Fruit fly (Drosophila melanogaster) whole organism, embryonic: Measurements from ENCODE around the gene CG32793.
A peak's percentile ranks its signal among the peaks of the same experiment; 100 is the strongest.

Source experiments
- Bgb ChIP-seq: fragments of 200-800 bp; sonication (Bioruptor generic); IDR thresholded peaks from 2 replicates; pipeline ENCODE4 v1.3.6; 2022; ENCODE audit warnings: missing biosample characterization, missing genetic modification characterization; ENCODE audit not compliant: partially characterized antibody
- CG10959 ChIP-seq: fragments of 200-800 bp; sonication (Bioruptor generic); IDR thresholded peaks from 2 replicates; pipeline ENCODE4 v1.3.6; 2022; ENCODE audit warnings: missing biosample characterization, missing genetic modification characterization
- CG12391 ChIP-seq: fragments of 200-800 bp; sonication (Bioruptor generic); optimal IDR thresholded peaks from 3 replicates; lab custom pipeline; 2018; ENCODE audit warnings: missing biosample characterization, mild to moderate bottlenecking, missing genetic modification characterization, moderate library complexity
- CG13894 ChIP-seq: fragments of 200-800 bp; sonication (Bioruptor generic); optimal IDR thresholded peaks from 3 replicates; lab custom pipeline; 2018; ENCODE audit warnings: missing biosample characterization, mild to moderate bottlenecking, missing genetic modification characterization, moderate library complexity
- CG15011 ChIP-seq: fragments of 200-800 bp; sonication (Bioruptor generic); optimal IDR thresholded peaks from 3 replicates; lab custom pipeline; 2018; ENCODE audit warnings: missing biosample characterization, mild to moderate bottlenecking, missing genetic modification characterization
- CG15269 ChIP-seq: fragments of 200-800 bp; sonication (Bioruptor generic); optimal IDR thresholded peaks from 2 replicates; lab custom pipeline; 2018; ENCODE audit warnings: missing biosample characterization, mild to moderate bottlenecking, missing genetic modification characterization, moderate library complexity
- CG1603 ChIP-seq: fragments of 200-800 bp; sonication (Bioruptor generic); optimal IDR thresholded peaks from 2 replicates; lab custom pipeline; 2019; ENCODE audit warnings: missing biosample characterization, mild to moderate bottlenecking, missing genetic modification characterization, moderate library complexity
- CG31441 ChIP-seq: fragments of 200-800 bp; sonication (Bioruptor generic); IDR thresholded peaks from 2 replicates; pipeline ENCODE4 v1.3.6; 2022; ENCODE audit warnings: missing biosample characterization, missing genetic modification characterization
- CG3281 ChIP-seq: fragments of 200-800 bp; sonication (Bioruptor generic); optimal IDR thresholded peaks from 3 replicates; lab custom pipeline; 2017; ENCODE audit warnings: missing biosample characterization, mild to moderate bottlenecking, missing genetic modification characterization
- CG4328 ChIP-seq: fragments of 200-800 bp; sonication (Bioruptor generic); optimal IDR thresholded peaks from 3 replicates; lab custom pipeline; 2017; ENCODE audit warnings: missing biosample characterization, missing genetic modification reagents, missing genetic modification characterization
- CG6654 ChIP-seq: fragments of 200-800 bp; sonication (Bioruptor generic); optimal IDR thresholded peaks from 2 replicates; lab custom pipeline; 2017; ENCODE audit warnings: missing biosample characterization, mild to moderate bottlenecking, missing genetic modification characterization
- CG8290 ChIP-seq, 3 experiments: fragments of 200-800 bp; sonication (Bioruptor generic); optimal IDR thresholded peaks; 2 replicates each; lab custom pipeline; 2016 to 2019; ENCODE audit warnings: missing biosample characterization in 3 of 3, missing genetic modification characterization in 3 of 3, mild to moderate bottlenecking in 2 of 3, moderate library complexity in 1 of 3
- D ChIP-seq, 2 experiments: fragments of 200-800 bp in 1 of 2; fragments of >200 bp in 1 of 2; sonication (Bioruptor generic) in 1 of 2; optimal IDR thresholded peaks; 2 replicates in 1 of 2; 3 replicates in 1 of 2; lab custom pipeline; 2017; ENCODE audit warnings: mild to moderate bottlenecking in 1 of 2, missing biosample characterization in 1 of 2, missing genetic modification characterization in 1 of 2, missing genetic modification reagents in 1 of 2
- Deaf1 ChIP-seq: fragments of 200-800 bp; optimal IDR thresholded peaks from 3 replicates; lab custom pipeline; 2019; ENCODE audit warnings: missing biosample characterization, mild to moderate bottlenecking, missing genetic modification characterization, moderate library complexity
- Drgx ChIP-seq: fragments of 200-800 bp; sonication (Bioruptor generic); IDR thresholded peaks from 2 replicates; pipeline ENCODE4 v1.3.6; 2022; ENCODE audit warnings: missing biosample characterization, missing genetic modification characterization
- E2f1 ChIP-seq: fragments of 200-800 bp; sonication (Bioruptor generic); IDR thresholded peaks from 2 replicates; pipeline ENCODE4 v1.3.6; 2022; ENCODE audit warnings: missing biosample characterization, missing genetic modification characterization
- Ets65A ChIP-seq: fragments of 200-800 bp; sonication (Bioruptor generic); peaks from one replicate; lab custom pipeline; 2016; ENCODE audit warnings: missing biosample characterization, missing genetic modification characterization
- Fer3 ChIP-seq: fragments of 200-800 bp; sonication (Bioruptor generic); optimal IDR thresholded peaks from 2 replicates; lab custom pipeline; 2018; ENCODE audit warnings: missing biosample characterization, mild to moderate bottlenecking, missing genetic modification characterization, moderate library complexity
- H2.0 ChIP-seq: fragments of 200-800 bp; sonication (Bioruptor generic); IDR thresholded peaks from 2 replicates; pipeline ENCODE4 v1.3.6; 2022; ENCODE audit warnings: missing biosample characterization, missing genetic modification characterization
- Lpt ChIP-seq: fragments of >200 bp; optimal IDR thresholded peaks from 2 replicates; lab custom pipeline; 2018; ENCODE audit warnings: missing biosample characterization, missing genetic modification characterization
- Mad ChIP-seq: fragments of 200-800 bp; sonication (Bioruptor generic); optimal IDR thresholded peaks from 2 replicates; lab custom pipeline; 2016; ENCODE audit warnings: missing biosample characterization, missing genetic modification characterization
- NC2α ChIP-seq: fragments of 200-800 bp; sonication (Bioruptor generic); optimal IDR thresholded peaks from 2 replicates; lab custom pipeline; 2016; ENCODE audit warnings: missing biosample characterization, missing genetic modification characterization
- Nf-YA ChIP-seq: fragments of 200-800 bp; sonication (Bioruptor generic); IDR thresholded peaks from 2 replicates; pipeline ENCODE4 v1.3.6; 2022; ENCODE audit warnings: missing biosample characterization, missing genetic modification characterization
- Rfx ChIP-seq: fragments of 200-800 bp; sonication (Bioruptor generic); IDR thresholded peaks from 2 replicates; pipeline ENCODE4 v1.3.6; 2022; ENCODE audit warnings: missing biosample characterization, missing genetic modification characterization
- ara ChIP-seq: fragments of 200-800 bp; sonication (Bioruptor generic); IDR thresholded peaks from 2 replicates; pipeline ENCODE4 v1.3.6; 2022; ENCODE audit warnings: missing biosample characterization, missing genetic modification characterization
- bab2 ChIP-seq: fragments of 200-800 bp; sonication (Bioruptor generic); optimal IDR thresholded peaks from 2 replicates; lab custom pipeline; 2016; ENCODE audit warnings: missing biosample characterization, missing genetic modification characterization
- bsh ChIP-seq, 2 experiments: fragments of 200-800 bp; sonication (Bioruptor generic); optimal IDR thresholded peaks; 2 replicates each; lab custom pipeline; 2017 to 2018; ENCODE audit warnings: mild to moderate bottlenecking in 2 of 2, missing biosample characterization in 2 of 2, missing genetic modification characterization in 2 of 2, moderate library complexity in 1 of 2
- btn ChIP-seq: fragments of 200-800 bp; sonication (Bioruptor generic); optimal IDR thresholded peaks from 2 replicates; lab custom pipeline; 2016; ENCODE audit warnings: missing biosample characterization, missing genetic modification characterization
- dati ChIP-seq: fragments of 200-800 bp; sonication (Bioruptor generic); IDR thresholded peaks from 2 replicates; pipeline ENCODE4 v1.3.6; 2022; ENCODE audit warnings: missing biosample characterization, missing genetic modification characterization
- dm ChIP-seq: fragments of 200-800 bp; sonication (Bioruptor generic); optimal IDR thresholded peaks from 3 replicates; lab custom pipeline; 2016; ENCODE audit warnings: missing biosample characterization, missing genetic modification characterization
- esg ChIP-seq: fragments of 200-800 bp; sonication (Bioruptor generic); conservative IDR thresholded peaks from 2 replicates; pipeline ENCODE4 v1.3.6; 2022; ENCODE audit warnings: missing biosample characterization, missing genetic modification characterization
- eyg ChIP-seq: fragments of 200-800 bp; sonication (Bioruptor generic); optimal IDR thresholded peaks from 3 replicates; lab custom pipeline; 2016; ENCODE audit warnings: missing biosample characterization, missing genetic modification characterization
- fd96Cb ChIP-seq: fragments of 200-800 bp; sonication (Bioruptor generic); optimal IDR thresholded peaks from 2 replicates; lab custom pipeline; 2018; ENCODE audit warnings: missing biosample characterization, mild to moderate bottlenecking, missing genetic modification characterization, moderate library complexity
- gem ChIP-seq: fragments of 200-800 bp; sonication (Bioruptor generic); optimal IDR thresholded peaks from 2 replicates; lab custom pipeline; 2019; ENCODE audit warnings: missing biosample characterization, mild to moderate bottlenecking, missing genetic modification characterization, moderate library complexity
- her ChIP-seq: fragments of 200-800 bp; sonication (Bioruptor generic); optimal IDR thresholded peaks from 2 replicates; lab custom pipeline; 2016; ENCODE audit warnings: missing biosample characterization, missing genetic modification characterization
- ind ChIP-seq: fragments of 200-800 bp; sonication (Bioruptor generic); optimal IDR thresholded peaks from 3 replicates; lab custom pipeline; 2016; ENCODE audit warnings: missing biosample characterization, missing genetic modification characterization
- jing ChIP-seq: fragments of 200-800 bp; sonication (Bioruptor generic); optimal IDR thresholded peaks from 2 replicates; lab custom pipeline; 2018; ENCODE audit warnings: missing biosample characterization, mild to moderate bottlenecking, missing genetic modification characterization
- lmd ChIP-seq: fragments of 200-800 bp; sonication (Bioruptor generic); IDR thresholded peaks from 2 replicates; pipeline ENCODE4 v1.3.6; 2022; ENCODE audit warnings: missing biosample characterization, missing genetic modification characterization
- nerfin-2 ChIP-seq: fragments of 200-800 bp; sonication (Bioruptor generic); IDR thresholded peaks from 2 replicates; pipeline ENCODE4 v1.3.6; 2022; ENCODE audit warnings: missing biosample characterization, missing genetic modification characterization; ENCODE audit not compliant: partially characterized antibody
- pho ChIP-seq: fragments of 200-800 bp; sonication (Bioruptor generic); optimal IDR thresholded peaks from 2 replicates; lab custom pipeline; 2016; ENCODE audit warnings: missing biosample characterization, missing genetic modification characterization
- row ChIP-seq: fragments of 200-800 bp; sonication (Bioruptor generic); IDR thresholded peaks from 3 replicates; pipeline ENCODE4 v1.3.6; 2022; ENCODE audit warnings: missing biosample characterization, missing genetic modification characterization
- scrt ChIP-seq: fragments of 200-800 bp; sonication (Bioruptor generic); optimal IDR thresholded peaks from 2 replicates; lab custom pipeline; 2018; ENCODE audit warnings: missing biosample characterization, mild to moderate bottlenecking, missing genetic modification characterization, moderate library complexity
- tap ChIP-seq: fragments of 200-800 bp; optimal IDR thresholded peaks from 3 replicates; lab custom pipeline; 2019; ENCODE audit warnings: missing biosample characterization, mild to moderate bottlenecking, missing genetic modification characterization, moderate library complexity
- tin ChIP-seq: fragments of 200-800 bp; sonication (Bioruptor generic); optimal IDR thresholded peaks from 3 replicates; lab custom pipeline; 2016; ENCODE audit warnings: missing biosample characterization, missing genetic modification characterization
- unc-4 ChIP-seq: fragments of 200-800 bp; sonication (Bioruptor generic); IDR thresholded peaks from 2 replicates; pipeline ENCODE4 v1.3.6; 2022; ENCODE audit warnings: missing biosample characterization, missing genetic modification characterization; ENCODE audit not compliant: partially characterized antibody
- unpg ChIP-seq: fragments of 200-800 bp; sonication (Bioruptor generic); optimal IDR thresholded peaks from 3 replicates; lab custom pipeline; 2018; ENCODE audit warnings: missing biosample characterization, mild to moderate bottlenecking, missing genetic modification characterization, moderate library complexity
- vfl ChIP-seq: fragments of 200-800 bp; sonication (Bioruptor generic); optimal IDR thresholded peaks from 2 replicates; lab custom pipeline; 2016; ENCODE audit warnings: missing biosample characterization, missing genetic modification characterization
- vvl ChIP-seq: fragments of 200-800 bp; sonication (Bioruptor generic); IDR thresholded peaks from 2 replicates; pipeline ENCODE4 v1.3.6; 2022; ENCODE audit warnings: missing biosample characterization, missing genetic modification characterization
- wdn ChIP-seq: fragments of 200-800 bp; sonication (Bioruptor generic); IDR thresholded peaks from 2 replicates; pipeline ENCODE4 v1.3.6; 2022; ENCODE audit warnings: missing biosample characterization, missing genetic modification characterization

CG32793 gene

dm6 chrX:2907105-2907694 is 22.4 kb upstream of the CG32793 start (continued):
- TF ChIP-seq vfl (GFP tag; lab: Kevin White, UChicago) (no peak), ara (GFP tag; lab: Robert Waterston, UW) (no peak), ind (GFP tag; lab: Kevin White, UChicago) (no peak), scrt (GFP tag; lab: Kevin White, UChicago) (no peak), esg (GFP tag; lab: Robert Waterston, UW) (0 out of 2 replicates have a peak, but pooled peaks have one; percentile 23), her (no peak), vvl (peak; percentile 18; the same call in 1 of the 2 replicates), CG8290 (GFP tag; optimal IDR thresholded peaks at IDR 0.05; lab: Kevin White, UChicago) (no peak), CG8290 (tag; optimal IDR thresholded peaks at IDR 0.05; lab: Kevin White, UChicago) (peak in 1 of 2 experiments; percentile 47), CG13894 (tag; lab: Kevin White, UChicago) (no peak), Ets65A (GFP tag; lab: Kevin White, UChicago) (peak; percentile 81), CG6654 (GFP tag; lab: Kevin White, UChicago) (no peak), nerfin-2 (GFP tag; lab: Robert Waterston, UW) (no peak), CG15011 (GFP tag; lab: Kevin White, UChicago) (no peak), dati (GFP tag; lab: Robert Waterston, UW) (no peak), eyg (no peak), Lpt (GFP tag; lab: Kevin White, UChicago) (no peak), CG15269 (no peak), D (optimal IDR thresholded peaks at IDR 0.05; lab: Kevin White, UChicago) (no peak), D (GFP tag; optimal IDR thresholded peaks at IDR 0.05; lab: Kevin White, UChicago) (no peak), lmd (0 out of 2 replicates have a peak, but pooled peaks have one; percentile 20), CG10959 (no peak), unc-4 (GFP tag; lab: Robert Waterston, UW) (no peak), bab2 (no peak), E2f1 (no peak), tap (tag; lab: Kevin White, UChicago) (no peak), btn (GFP tag; lab: Kevin White, UChicago) (no peak), CG4328 (GFP tag; lab: Kevin White, UChicago) (no peak), wdn (no peak), Deaf1 (no peak), unpg (peak; percentile 20), fd96Cb (tag; lab: Kevin White, UChicago) (peak; percentile 7), Rfx (0 out of 2 replicates have a peak, but pooled peaks have one; percentile 15), pho (GFP tag; lab: Kevin White, UChicago) (no peak), NC2α (no peak), jing (GFP tag; lab: Kevin White, UChicago) (no peak), bsh (GFP tag; optimal IDR thresholded peaks at IDR 0.05; lab: Kevin White, UChicago) (peak in 1 of 2 experiments; percentile 37), CG3281 (GFP tag; lab: Kevin White, UChicago) (no peak), CG1603 (tag; lab: Kevin White, UChicago) (peak; percentile 49), H2.0 (0 out of 2 replicates have a peak, but pooled peaks have one; percentile 9), CG12391 (peak; percentile 11), gem (tag; lab: Kevin White, UChicago) (peak; percentile 28), Mad (GFP tag; lab: Kevin White, UChicago) (no peak), Fer3 (tag; lab: Kevin White, UChicago) (no peak), CG31441 (GFP tag; lab: Robert Waterston, UW) (0 out of 2 replicates have a peak, but pooled peaks have one; percentile 23), Nf-YA (GFP tag; lab: Robert Waterston, UW) (no peak), Drgx (GFP tag; lab: Robert Waterston, UW) (peak; percentile 41; the same call in 1 of the 2 replicates), row (GFP tag; lab: Robert Waterston, UW) (peak; percentile 18; the same call in 1 of the 3 replicates), tin (GFP tag; lab: Kevin White, UChicago) (peak; percentile 3), Bgb (GFP tag; lab: Robert Waterston, UW) (no peak), dm (no peak)
